Worm (Caenorhabditis elegans) whole organism, mixed stage, embryonic: ENCODE measurements around the gene wdr-46.

Source experiments
- M03D4.4 ChIP-seq: sonication (generic microtip); optimal IDR thresholded peaks from 2 replicates; lab custom pipeline; 2017; ENCODE audit warnings: mild to moderate bottlenecking, missing genetic modification characterization, missing compliant biosample characterization
- bed-3 ChIP-seq: fragments of 200-800 bp; sonication (Bioruptor generic); optimal IDR thresholded peaks from 3 replicates; lab custom pipeline; 2018; ENCODE audit warnings: mild to moderate bottlenecking, missing genetic modification characterization, moderate library complexity, missing compliant biosample characterization
- blmp-1 ChIP-seq: fragments of 150-350 bp; optimal IDR thresholded peaks from 2 replicates; lab custom pipeline; 2014; ENCODE audit warnings: missing biosample characterization, missing genetic modification characterization
- ceh-39 ChIP-seq: fragments of 150-350 bp; optimal IDR thresholded peaks from 2 replicates; lab custom pipeline; 2014; ENCODE audit warnings: missing biosample characterization, missing genetic modification characterization
- ceh-43 ChIP-seq: fragments of 200-800 bp; sonication (Bioruptor generic); optimal IDR thresholded peaks from 2 replicates; lab custom pipeline; 2018; ENCODE audit warnings: mild to moderate bottlenecking, missing genetic modification characterization, moderate library complexity, missing compliant biosample characterization
- ceh-83 ChIP-seq: fragments of 200-800 bp; sonication (Bioruptor generic); optimal IDR thresholded peaks from 2 replicates; lab custom pipeline; 2018; ENCODE audit warnings: mild to moderate bottlenecking, missing genetic modification characterization, missing compliant biosample characterization
- ces-1 ChIP-seq: fragments of 150-350 bp; optimal IDR thresholded peaks from 2 replicates; lab custom pipeline; 2014; ENCODE audit warnings: missing biosample characterization, missing genetic modification reagents, missing genetic modification characterization
- cnd-1 ChIP-seq: fragments of 200-800 bp; sonication (Bioruptor generic); optimal IDR thresholded peaks from 2 replicates; lab custom pipeline; 2018; ENCODE audit warnings: mild to moderate bottlenecking, missing genetic modification characterization, missing compliant biosample characterization
- elt-1 ChIP-seq: sonication (generic microtip); optimal IDR thresholded peaks from 2 replicates; lab custom pipeline; 2017; ENCODE audit warnings: missing genetic modification characterization, mild to moderate bottlenecking, missing compliant biosample characterization, antibody characterized with exemption, moderate library complexity, borderline replicate concordance; ENCODE audit not compliant: insufficient read depth
- elt-3 ChIP-seq: fragments of 150-350 bp; optimal IDR thresholded peaks from 2 replicates; lab custom pipeline; 2014; ENCODE audit warnings: missing biosample characterization, missing genetic modification characterization
- flh-1 ChIP-seq: fragments of 200-800 bp; sonication (Bioruptor generic); optimal IDR thresholded peaks from 2 replicates; lab custom pipeline; 2018; ENCODE audit warnings: mild to moderate bottlenecking, missing genetic modification characterization, moderate library complexity, missing compliant biosample characterization
- ham-2 ChIP-seq: fragments of 200-800 bp; sonication (Bioruptor generic); optimal IDR thresholded peaks from 2 replicates; lab custom pipeline; 2018; ENCODE audit warnings: mild to moderate bottlenecking, missing genetic modification characterization, missing compliant biosample characterization
- hlh-1 ChIP-seq: fragments of 150-350 bp; optimal IDR thresholded peaks from 2 replicates; lab custom pipeline; 2014; ENCODE audit warnings: missing biosample characterization, missing genetic modification reagents, missing genetic modification characterization
- lsy-2 ChIP-seq: fragments of 150-350 bp; optimal IDR thresholded peaks from 2 replicates; lab custom pipeline; 2014; ENCODE audit warnings: missing biosample characterization, missing genetic modification characterization
- mab-5 ChIP-seq: fragments of 150-350 bp; optimal IDR thresholded peaks from 2 replicates; lab custom pipeline; 2014; ENCODE audit warnings: missing biosample characterization, missing genetic modification characterization
- mep-1 ChIP-seq: fragments of 150-350 bp; optimal IDR thresholded peaks from 2 replicates; lab custom pipeline; 2017; ENCODE audit warnings: missing biosample characterization, missing genetic modification reagents, missing genetic modification characterization, inconsistent platforms
- mls-2 ChIP-seq: sonication (generic microtip); optimal IDR thresholded peaks from 2 replicates; lab custom pipeline; 2016; ENCODE audit warnings: mild to moderate bottlenecking, missing genetic modification characterization, moderate library complexity, missing compliant biosample characterization
- nhr-12 ChIP-seq: fragments of 150-350 bp; optimal IDR thresholded peaks from 2 replicates; lab custom pipeline; 2014; ENCODE audit warnings: missing biosample characterization, missing genetic modification characterization
- nhr-2 ChIP-seq: fragments of 150-350 bp; optimal IDR thresholded peaks from 2 replicates; lab custom pipeline; 2014; ENCODE audit warnings: missing biosample characterization, missing genetic modification characterization
- nhr-237 ChIP-seq: fragments of 150-350 bp; optimal IDR thresholded peaks from 2 replicates; lab custom pipeline; 2014; ENCODE audit warnings: missing biosample characterization, missing genetic modification characterization
- nhr-28 ChIP-seq: fragments of 150-350 bp; optimal IDR thresholded peaks from 2 replicates; lab custom pipeline; 2014; ENCODE audit warnings: missing biosample characterization, missing genetic modification characterization
- nhr-76 ChIP-seq: sonication (generic microtip); optimal IDR thresholded peaks from 2 replicates; lab custom pipeline; 2017; ENCODE audit warnings: missing biosample characterization, missing genetic modification characterization
- pha-4 ChIP-seq: fragments of 150-350 bp; optimal IDR thresholded peaks from 2 replicates; lab custom pipeline; 2018; ENCODE audit warnings: missing biosample characterization, missing genetic modification reagents, missing genetic modification characterization
- sem-2 ChIP-seq: fragments of 200-800 bp; sonication (Bioruptor generic); optimal IDR thresholded peaks from 2 replicates; lab custom pipeline; 2018; ENCODE audit warnings: mild to moderate bottlenecking, missing genetic modification characterization, missing compliant biosample characterization
- snpc-4 ChIP-seq: fragments of 150-350 bp; optimal IDR thresholded peaks from 2 replicates; lab custom pipeline; 2014; ENCODE audit warnings: missing biosample characterization, missing genetic modification characterization
- sptf-1 ChIP-seq: sonication (generic microtip); optimal IDR thresholded peaks from 2 replicates; lab custom pipeline; 2017; ENCODE audit warnings: mild to moderate bottlenecking, missing genetic modification characterization, moderate library complexity, missing compliant biosample characterization
- tbx-8 ChIP-seq: fragments of 200-800 bp; sonication (Bioruptor generic); optimal IDR thresholded peaks from 2 replicates; lab custom pipeline; 2018; ENCODE audit warnings: mild to moderate bottlenecking, missing genetic modification characterization, moderate library complexity, missing compliant biosample characterization
- unc-120 ChIP-seq: sonication (generic microtip); optimal IDR thresholded peaks from 2 replicates; lab custom pipeline; 2017; ENCODE audit warnings: missing genetic modification characterization, missing compliant biosample characterization; ENCODE audit not compliant: poor library complexity, severe bottlenecking
- unc-39 ChIP-seq: fragments of 150-350 bp; optimal IDR thresholded peaks from 2 replicates; lab custom pipeline; 2014; ENCODE audit warnings: missing biosample characterization, missing genetic modification characterization

wdr-46 gene

ce11 chrIV:12378919-12379318, 6.9 kb downstream of the wdr-46 start:
- TF ChIP-seq nhr-2 (tag; lab: Kevin White, UChicago) (no peak), ceh-39 (no peak), ces-1 (no peak), mls-2 (tag; lab: Kevin White, UChicago) (no peak)

DNA sequence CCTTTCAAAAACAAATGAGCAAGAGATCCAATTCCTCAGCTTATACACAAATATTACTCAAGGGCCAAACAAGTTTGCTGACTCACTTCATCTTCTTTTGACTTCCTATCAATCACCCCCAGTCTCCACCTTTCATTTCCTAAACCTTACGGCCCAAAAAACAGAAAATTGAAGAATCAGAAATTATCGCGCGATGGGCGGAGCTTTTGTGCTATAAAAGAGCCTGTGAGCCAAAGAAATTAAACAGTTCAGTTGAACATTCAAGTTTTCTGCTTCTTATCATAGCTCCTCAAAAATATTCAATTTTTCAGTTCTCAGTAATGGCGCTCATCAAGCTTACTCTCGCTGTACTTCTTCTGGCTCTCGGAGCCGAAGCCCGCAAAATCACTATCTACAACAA, 7.7 kb downstream of the wdr-46 start, which contains the start of gene thn-1:
Gene thn-1 (plus strand): TSS at position 301 of the 400 bp plus-strand sequence.
- TF ChIP-seq hlh-1 (tag; lab: Kevin White, UChicago) (no peak), pha-4 (no peak), flh-1 (GFP tag; lab: Kevin White, UChicago) (no peak), cnd-1 (tag; lab: Kevin White, UChicago) (no peak), blmp-1 (no peak)

DNA sequence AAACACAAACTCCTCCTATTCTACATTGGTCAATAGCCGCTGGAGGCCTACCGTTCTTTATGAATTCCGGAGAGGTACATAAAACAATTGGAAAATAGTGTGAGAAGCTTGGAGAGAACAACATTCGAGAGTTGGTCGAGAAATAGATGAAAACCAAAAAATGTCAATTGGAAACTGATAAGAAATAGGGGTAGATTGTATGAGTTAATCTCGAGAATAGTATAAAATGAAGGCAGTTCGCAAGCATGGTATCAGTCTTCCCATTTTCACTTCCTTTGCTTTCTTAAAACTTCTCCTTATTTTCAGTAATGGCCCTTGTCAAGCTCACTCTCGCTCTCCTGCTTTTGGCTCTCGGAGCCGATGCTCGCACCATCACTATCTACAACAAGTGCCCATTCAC, 10.8 kb downstream of the wdr-46 start, which contains the start of gene thn-2:
Gene thn-2 (plus strand): TSS at position 307 of the 400 bp plus-strand sequence.
- no peak for TF ChIP-seq ham-2 (GFP tag; lab: Kevin White, UChicago)
- TF ChIP-seq nhr-2 (tag; lab: Kevin White, UChicago) = no peak
- no peak for TF ChIP-seq tbx-8 (GFP tag; lab: Kevin White, UChicago)
- no peak for TF ChIP-seq blmp-1
- TF ChIP-seq snpc-4 = no peak
- TF ChIP-seq flh-1 (GFP tag; lab: Kevin White, UChicago) = no peak

ce11 chrIV:12385061-12385460, 13.0 kb downstream of the wdr-46 start, which contains the start of gene F28D1.6:
F28D1.6 (minus strand) TSS chrIV:12385161.
- no peak for TF ChIP-seq bed-3
- no peak for TF ChIP-seq sptf-1 (tag; lab: Kevin White, UChicago)
- TF ChIP-seq unc-39 (tag; lab: Kevin White, UChicago) = no peak
- TF ChIP-seq blmp-1 = no peak
- TF ChIP-seq unc-120 (tag; lab: Kevin White, UChicago) = no peak
- no peak for TF ChIP-seq ceh-39
- TF ChIP-seq mls-2 (tag; lab: Kevin White, UChicago) = no peak
- TF ChIP-seq lsy-2 (tag; lab: Kevin White, UChicago) = no peak
- TF ChIP-seq cnd-1 (tag; lab: Kevin White, UChicago) = no peak
- no peak for TF ChIP-seq elt-1
- TF ChIP-seq sem-2 (GFP tag; lab: Kevin White, UChicago) = no peak
- no peak for TF ChIP-seq nhr-237
- no peak for TF ChIP-seq ceh-83
- no peak for TF ChIP-seq tbx-8 (GFP tag; lab: Kevin White, UChicago)
- TF ChIP-seq ceh-43 (GFP tag; lab: Kevin White, UChicago) = no peak
- TF ChIP-seq mep-1 (tag; lab: Kevin White, UChicago) = no peak
- no peak for TF ChIP-seq mab-5 (tag; lab: Kevin White, UChicago)
- no peak for TF ChIP-seq ces-1
- no peak for TF ChIP-seq nhr-12 (tag; lab: Kevin White, UChicago)
- no peak for TF ChIP-seq M03D4.4
- TF ChIP-seq, all 35 proteins: peak for 0

DNA sequence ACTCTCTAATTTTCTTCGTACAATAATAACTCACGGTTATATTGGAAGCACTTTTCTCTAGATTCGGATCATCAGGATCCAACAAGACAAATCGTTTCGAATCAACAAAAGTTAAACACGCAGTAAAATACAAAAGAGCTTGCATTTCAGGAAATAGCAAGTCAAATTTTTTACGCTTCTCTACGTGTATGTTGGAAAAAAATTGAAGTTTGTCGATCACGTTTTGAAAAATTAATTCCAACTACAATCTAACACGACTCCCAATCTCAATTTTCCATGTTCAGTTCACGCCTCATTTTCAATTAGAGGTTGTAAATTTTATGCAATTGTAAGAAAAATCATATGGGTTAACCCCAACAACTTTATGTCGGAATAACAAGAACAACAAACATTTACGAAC, 17.9 kb downstream of the wdr-46 start, which contains the start of gene spe-45:
Gene spe-45 (minus strand): TSS at position 145 of the 400 bp plus-strand sequence.
- TF ChIP-seq nhr-28 (no peak), elt-1 (no peak), nhr-2 (tag; lab: Kevin White, UChicago) (no peak), pha-4 (no peak), ceh-43 (GFP tag; lab: Kevin White, UChicago) (no peak), sem-2 (GFP tag; lab: Kevin White, UChicago) (no peak), ceh-39 (no peak), M03D4.4 (no peak), ham-2 (GFP tag; lab: Kevin White, UChicago) (no peak), ces-1 (no peak), blmp-1 (no peak), sptf-1 (tag; lab: Kevin White, UChicago) (no peak), mls-2 (tag; lab: Kevin White, UChicago) (no peak), unc-39 (tag; lab: Kevin White, UChicago) (no peak), cnd-1 (tag; lab: Kevin White, UChicago) (no peak), lsy-2 (tag; lab: Kevin White, UChicago) (no peak), nhr-76 (tag; lab: Kevin White, UChicago) (no peak), mep-1 (tag; lab: Kevin White, UChicago) (no peak), elt-3 (tag; lab: Kevin White, UChicago) (no peak), bed-3 (no peak)
